Worm (Caenorhabditis elegans) whole organism, young adult: ENCODE measurements around the gene cyn-17.

Experiments used
- C17E4.6 ChIP-seq: fragments of 200-800 bp; sonication (Bioruptor generic); IDR thresholded peaks from 2 replicates; pipeline ENCODE4 v1.3.6; 2022; ENCODE audit warnings: missing genetic modification reagents, missing genetic modification characterization, missing compliant biosample characterization
- D2030.7 ChIP-seq: fragments of 200-800 bp; sonication (Bioruptor generic); IDR thresholded peaks from 2 replicates; pipeline ENCODE4 v1.3.6; 2022; ENCODE audit warnings: missing genetic modification reagents, missing genetic modification characterization, missing compliant biosample characterization
- F22D6.2 ChIP-seq: sonication (generic microtip); optimal IDR thresholded peaks from 2 replicates; lab custom pipeline; 2016; ENCODE audit warnings: mild to moderate bottlenecking, missing genetic modification characterization, missing compliant biosample characterization
- F37B4.10 ChIP-seq: fragments of 200-800 bp; sonication (Bioruptor generic); IDR thresholded peaks from 2 replicates; pipeline ENCODE4 v1.3.6; 2022; ENCODE audit warnings: missing genetic modification characterization, missing compliant biosample characterization
- F39B2.1 ChIP-seq: fragments of 200-800 bp; sonication (Bioruptor generic); IDR thresholded peaks from 2 replicates; pipeline ENCODE4 v1.3.6; 2022; ENCODE audit warnings: missing genetic modification reagents, missing genetic modification characterization, missing compliant biosample characterization
- F49E8.2 ChIP-seq: sonication (generic microtip); optimal IDR thresholded peaks from 3 replicates; lab custom pipeline; 2017; ENCODE audit warnings: missing genetic modification characterization, mild to moderate bottlenecking, missing compliant biosample characterization, antibody characterized with exemption, moderate library complexity; ENCODE audit not compliant: insufficient read depth
- F52B5.7 ChIP-seq: sonication (generic microtip); optimal IDR thresholded peaks from 2 replicates; lab custom pipeline; 2016; ENCODE audit warnings: mild to moderate bottlenecking, missing genetic modification characterization, missing compliant biosample characterization
- K11D2.4 ChIP-seq: fragments of 200-800 bp; sonication (Bioruptor generic); IDR thresholded peaks from 2 replicates; pipeline ENCODE4 v1.3.6; 2022; ENCODE audit warnings: missing genetic modification reagents, missing genetic modification characterization, missing compliant biosample characterization
- T07F8.4 ChIP-seq: sonication (generic microtip); optimal IDR thresholded peaks from 2 replicates; lab custom pipeline; 2016; ENCODE audit warnings: mild to moderate bottlenecking, missing genetic modification characterization, moderate library complexity, missing compliant biosample characterization
- Y67H2A.10 ChIP-seq: fragments of 200-800 bp; sonication (Bioruptor generic); conservative IDR thresholded peaks from 2 replicates; pipeline ENCODE4 v1.3.6; 2022; ENCODE audit warnings: missing genetic modification reagents, missing genetic modification characterization, missing compliant biosample characterization
- Y79H2A.3 ChIP-seq: fragments of 200-800 bp; sonication (Bioruptor generic); conservative IDR thresholded peaks from 2 replicates; pipeline ENCODE4 v1.3.6; 2022; ENCODE audit warnings: missing genetic modification reagents, missing genetic modification characterization, missing compliant biosample characterization
- ZK185.1 ChIP-seq: sonication (generic microtip); optimal IDR thresholded peaks from 2 replicates; lab custom pipeline; 2016; ENCODE audit warnings: mild to moderate bottlenecking, missing genetic modification characterization, missing compliant biosample characterization; ENCODE audit not compliant: poor library complexity, severe bottlenecking
- akir-1 ChIP-seq: fragments of 200-800 bp; sonication (Bioruptor generic); optimal IDR thresholded peaks from 2 replicates; lab custom pipeline; 2018; ENCODE audit warnings: mild to moderate bottlenecking, missing genetic modification characterization, moderate library complexity, missing compliant biosample characterization
- ama-1 ChIP-seq, 3 experiments: fragments of 150-350 bp in 1 of 3; sonication (generic microtip) in 2 of 3; optimal IDR thresholded peaks; 2 replicates each; lab custom pipeline; 2014 to 2018; ENCODE audit warnings: missing biosample characterization in 2 of 3, missing genetic modification characterization in 2 of 3, missing genetic modification reagents in 2 of 3
- atf-7 ChIP-seq: sonication (generic microtip); optimal IDR thresholded peaks from 2 replicates; lab custom pipeline; 2017; ENCODE audit warnings: mild to moderate bottlenecking, missing genetic modification characterization, missing compliant biosample characterization
- bed-2 ChIP-seq: fragments of 200-800 bp; sonication (Bioruptor generic); IDR thresholded peaks from 2 replicates; pipeline ENCODE4 v1.3.6; 2022; ENCODE audit warnings: missing genetic modification reagents, missing genetic modification characterization, missing compliant biosample characterization
- cebp-2 ChIP-seq: fragments of 200-800 bp; sonication (Bioruptor generic); IDR thresholded peaks from 2 replicates; pipeline ENCODE4 v1.3.6; 2022; ENCODE audit warnings: missing genetic modification characterization, missing compliant biosample characterization
- ceh-27 ChIP-seq: fragments of 200-800 bp; sonication (Bioruptor generic); optimal IDR thresholded peaks from 2 replicates; lab custom pipeline; 2018; ENCODE audit warnings: mild to moderate bottlenecking, missing genetic modification characterization, moderate library complexity, missing compliant biosample characterization
- chd-7 ChIP-seq: sonication (generic microtip); optimal IDR thresholded peaks from 2 replicates; lab custom pipeline; 2016; ENCODE audit warnings: mild to moderate bottlenecking, missing genetic modification characterization, moderate library complexity, missing compliant biosample characterization
- dpl-1 ChIP-seq: fragments of 150-350 bp; optimal IDR thresholded peaks from 2 replicates; lab custom pipeline; 2014; ENCODE audit warnings: missing biosample characterization, missing genetic modification reagents, missing genetic modification characterization
- ekl-4 ChIP-seq: fragments of 200-800 bp; sonication (Bioruptor generic); IDR thresholded peaks from 2 replicates; pipeline ENCODE4 v1.3.6; 2022; ENCODE audit warnings: missing genetic modification reagents, missing genetic modification characterization, missing compliant biosample characterization
- gei-17 ChIP-seq: fragments of 200-800 bp; sonication (Bioruptor generic); optimal IDR thresholded peaks from 2 replicates; lab custom pipeline; 2018; ENCODE audit warnings: mild to moderate bottlenecking, missing genetic modification characterization, missing compliant biosample characterization
- hrde-1 ChIP-seq: sonication (generic microtip); optimal IDR thresholded peaks from 2 replicates; lab custom pipeline; 2016; ENCODE audit warnings: missing genetic modification characterization, mild to moderate bottlenecking, missing compliant biosample characterization, moderate library complexity, missing genotype, missing genetic modification reagents, borderline replicate concordance
- hsf-1 ChIP-seq: fragments of 200-800 bp; sonication (Bioruptor generic); IDR thresholded peaks from 2 replicates; pipeline ENCODE4 v1.3.6; 2022; ENCODE audit warnings: missing genetic modification reagents, missing genetic modification characterization, missing compliant biosample characterization
- lin-40 ChIP-seq: sonication (generic microtip); optimal IDR thresholded peaks from 2 replicates; lab custom pipeline; 2016; ENCODE audit warnings: missing genetic modification characterization, mild to moderate bottlenecking, missing compliant biosample characterization, missing genotype, missing genetic modification reagents
- lsl-1 ChIP-seq: fragments of 200-800 bp; sonication (Bioruptor generic); optimal IDR thresholded peaks from 2 replicates; lab custom pipeline; 2018; ENCODE audit warnings: mild to moderate bottlenecking, missing genetic modification characterization, moderate library complexity, missing compliant biosample characterization
- lsy-27 ChIP-seq: sonication (generic microtip); optimal IDR thresholded peaks from 2 replicates; lab custom pipeline; 2017; ENCODE audit warnings: missing genetic modification characterization, mild to moderate bottlenecking, missing compliant biosample characterization, antibody characterized with exemption, missing genotype, borderline replicate concordance; ENCODE audit not compliant: insufficient read depth
- madf-6 ChIP-seq: fragments of 200-800 bp; sonication (Bioruptor generic); IDR thresholded peaks from 2 replicates; pipeline ENCODE4 v1.3.6; 2022; ENCODE audit warnings: missing genetic modification reagents, missing genetic modification characterization, missing compliant biosample characterization
- madf-8 ChIP-seq: fragments of 200-800 bp; sonication (Bioruptor generic); conservative IDR thresholded peaks from 2 replicates; pipeline ENCODE4 v1.3.6; 2022; ENCODE audit warnings: missing genetic modification reagents, missing genetic modification characterization, missing compliant biosample characterization
- mcd-1 ChIP-seq: fragments of 200-800 bp; sonication (Bioruptor generic); IDR thresholded peaks from 2 replicates; pipeline ENCODE4 v1.3.6; 2022; ENCODE audit warnings: missing genetic modification reagents, missing genetic modification characterization, missing compliant biosample characterization
- nhr-120 ChIP-seq: fragments of 200-800 bp; sonication (Bioruptor generic); IDR thresholded peaks from 2 replicates; pipeline ENCODE4 v1.3.6; 2022; ENCODE audit warnings: missing genetic modification characterization, missing compliant biosample characterization
- pbrm-1 ChIP-seq: fragments of 200-800 bp; sonication (Bioruptor generic); IDR thresholded peaks from 2 replicates; pipeline ENCODE4 v1.3.6; 2022; ENCODE audit warnings: missing genetic modification reagents, missing genetic modification characterization, missing compliant biosample characterization
- rcor-1 ChIP-seq: fragments of 200-800 bp; sonication (Bioruptor generic); IDR thresholded peaks from 2 replicates; pipeline ENCODE4 v1.3.6; 2022; ENCODE audit warnings: missing genetic modification reagents, missing genetic modification characterization, missing compliant biosample characterization
- rec-8 ChIP-seq, 2 experiments: sonication (generic microtip); optimal IDR thresholded peaks; 2 replicates each; lab custom pipeline; 2016; ENCODE audit warnings: mild to moderate bottlenecking in 2 of 2, missing genetic modification characterization in 2 of 2, missing genetic modification reagents in 2 of 2, missing genotype in 2 of 2, missing biosample characterization in 1 of 2, missing compliant biosample characterization in 1 of 2, moderate library complexity in 1 of 2
- rpc-1 ChIP-seq, 2 experiments: fragments of 150-350 bp in 1 of 2; sonication (generic microtip) in 1 of 2; optimal IDR thresholded peaks; 2 replicates each; lab custom pipeline; 2014 to 2018; ENCODE audit warnings: missing biosample characterization in 1 of 2, missing genetic modification characterization in 1 of 2, missing genetic modification reagents in 1 of 2, missing genotype in 1 of 2
- snpc-4 ChIP-seq, 5 experiments: fragments of 150-350 bp in 1 of 5; sonication (generic microtip) in 4 of 5; optimal IDR thresholded peaks; 2 replicates each; lab custom pipeline; 2014 to 2018; ENCODE audit warnings: missing genetic modification characterization in 5 of 5, missing biosample characterization in 3 of 5, antibody characterized with exemption in 2 of 5, mild to moderate bottlenecking in 2 of 5, missing compliant biosample characterization in 2 of 5, missing genotype in 2 of 5, moderate library complexity in 2 of 5, missing genetic modification reagents in 1 of 5
- tbp1 ChIP-seq: fragments of 200-800 bp; sonication (Bioruptor generic); optimal IDR thresholded peaks from 2 replicates; lab custom pipeline; 2018; ENCODE audit warnings: mild to moderate bottlenecking, missing genetic modification characterization, missing compliant biosample characterization
- tlf-1 ChIP-seq: fragments of 200-800 bp; sonication (Bioruptor generic); optimal IDR thresholded peaks from 2 replicates; lab custom pipeline; 2018; ENCODE audit warnings: mild to moderate bottlenecking, missing genetic modification characterization, missing compliant biosample characterization
- unc-130 ChIP-seq: sonication (generic microtip); optimal IDR thresholded peaks from 2 replicates; lab custom pipeline; 2016; ENCODE audit warnings: missing genetic modification reagents, missing genetic modification characterization, missing compliant biosample characterization
- zfh-2 ChIP-seq: fragments of 200-800 bp; sonication (Bioruptor generic); conservative IDR thresholded peaks from 2 replicates; pipeline ENCODE4 v1.3.6; 2022; ENCODE audit warnings: missing genetic modification reagents, missing genetic modification characterization, missing compliant biosample characterization
- zim-3 ChIP-seq: sonication (generic microtip); optimal IDR thresholded peaks from 2 replicates; lab custom pipeline; 2017; ENCODE audit warnings: mild to moderate bottlenecking, missing genetic modification characterization, moderate library complexity, missing compliant biosample characterization
- ztf-18 ChIP-seq: sonication (generic microtip); optimal IDR thresholded peaks from 2 replicates; lab custom pipeline; 2016; ENCODE audit warnings: missing genotype, mild to moderate bottlenecking, missing genetic modification characterization, missing compliant biosample characterization
- ztf-26 ChIP-seq: sonication (generic microtip); optimal IDR thresholded peaks from 2 replicates; lab custom pipeline; 2017; ENCODE audit warnings: missing genetic modification characterization, missing compliant biosample characterization

cyn-17 gene

ce11 chrV:5836616-5836982 lies 37.1 kb downstream of the cyn-17 start, which contains the start of gene col-140:
Gene col-140, minus strand, starts transcription at chrV:5836834.
- TF ChIP-seq lin-40 (tag; lab: Kevin White, UChicago) (peak; percentile 51), rpc-1 (optimal IDR thresholded peaks at IDR 0.05; lab: Kevin White, UChicago) (no peak), rpc-1 (tag; optimal IDR thresholded peaks at IDR 0.05; lab: Kevin White, UChicago) (no peak)

- TF ChIP-seq ekl-4 (GFP tag; lab: Robert Waterston, UW), result no peak
- TF ChIP-seq snpc-4 (GFP tag; optimal IDR thresholded peaks at IDR 0.05; lab: Kevin White, UChicago), result no peak
- no peak for TF ChIP-seq snpc-4 (tag; optimal IDR thresholded peaks at IDR 0.05; lab: Kevin White, UChicago)
- no peak for TF ChIP-seq dpl-1 (GFP tag; lab: Kevin White, UChicago)
- TF ChIP-seq mcd-1 (GFP tag; lab: Robert Waterston, UW), result no peak
- no peak for TF ChIP-seq pbrm-1
- TF ChIP-seq unc-130, result no peak
- no peak for TF ChIP-seq tbp1 (GFP tag; lab: Kevin White, UChicago)
- TF ChIP-seq madf-6 (GFP tag; lab: Robert Waterston, UW), result 0 out of 2 replicates have a peak, but pooled peaks have one; percentile 4
- no peak for TF ChIP-seq ceh-27 (GFP tag; lab: Kevin White, UChicago)
- peak; percentile 47 for TF ChIP-seq ama-1 (optimal IDR thresholded peaks at IDR 0.05; lab: Kevin White, UChicago)
- no peak for TF ChIP-seq ama-1 (GFP tag; optimal IDR thresholded peaks at IDR 0.05; lab: Kevin White, UChicago)
- no peak for TF ChIP-seq F49E8.2 (tag; lab: Kevin White, UChicago)
- TF ChIP-seq T07F8.4 (tag; lab: Kevin White, UChicago), result no peak
- TF ChIP-seq D2030.7 (GFP tag; lab: Robert Waterston, UW), result no peak
- no peak for TF ChIP-seq lsy-27 (tag; lab: Kevin White, UChicago)
- peak; percentile 25 for TF ChIP-seq chd-7 (tag; lab: Kevin White, UChicago)
- TF ChIP-seq rcor-1 (GFP tag; lab: Robert Waterston, UW), result no peak
- 0 out of 2 replicates have a peak, but pooled peaks have one; percentile 41 for TF ChIP-seq cebp-2 (GFP tag; lab: Robert Waterston, UW)
- TF ChIP-seq madf-8 (GFP tag; lab: Robert Waterston, UW), result no peak
- TF ChIP-seq atf-7, result peak; percentile 19
- TF ChIP-seq gei-17 (GFP tag; lab: Kevin White, UChicago), result no peak
- TF ChIP-seq akir-1 (GFP tag; lab: Kevin White, UChicago), result no peak
- peak; percentile 8; the same call in 1 of the 2 replicates for TF ChIP-seq hsf-1
- TF ChIP-seq C17E4.6, result no peak
- no peak for TF ChIP-seq ztf-26
- no peak for TF ChIP-seq F39B2.1 (GFP tag; lab: Robert Waterston, UW)
- no peak for TF ChIP-seq rec-8 (tag; optimal IDR thresholded peaks at IDR 0.05; lab: Kevin White, UChicago)
- no peak for TF ChIP-seq ztf-18 (tag; lab: Kevin White, UChicago)
- no peak for TF ChIP-seq Y67H2A.10
- no peak for TF ChIP-seq F22D6.2 (tag; lab: Kevin White, UChicago)
- no peak for TF ChIP-seq zfh-2 (GFP tag; lab: Robert Waterston, UW)
- no peak for TF ChIP-seq tlf-1
- no peak for TF ChIP-seq bed-2 (GFP tag; lab: Robert Waterston, UW)
- TF ChIP-seq F37B4.10 (GFP tag; lab: Robert Waterston, UW), result 0 out of 2 replicates have a peak, but pooled peaks have one; percentile 43
- TF ChIP-seq Y79H2A.3, result no peak
- TF ChIP-seq lsl-1 (GFP tag; lab: Kevin White, UChicago), result no peak
- TF ChIP-seq F52B5.7 (tag; lab: Kevin White, UChicago), result no peak
- TF ChIP-seq hrde-1, result no peak
- no peak; the same call in 1 of the 2 replicates for TF ChIP-seq K11D2.4 (GFP tag; lab: Robert Waterston, UW)
- TF ChIP-seq nhr-120, result no peak
- TF ChIP-seq ZK185.1 (tag; lab: Kevin White, UChicago), result peak; percentile 75
- no peak for TF ChIP-seq zim-3 (tag; lab: Kevin White, UChicago)
Observed at ce11 chrV:5838576-5839366, 39.3 kb downstream of the cyn-17 start, which contains the start of gene F26F12.2. Gene F26F12.2, minus strand, starts transcription at chrV:5838613.
